Worm (Caenorhabditis elegans) whole organism, L4/young adult: Measurements from ENCODE around the gene his-59.

Experiments
- W03F9.2 ChIP-seq: fragments of 150-350 bp; optimal IDR thresholded peaks from 2 replicates; lab custom pipeline; 2014; ENCODE audit warnings: missing biosample characterization, missing genetic modification characterization
- dao-5 ChIP-seq: sonication (generic microtip); optimal IDR thresholded peaks from 2 replicates; lab custom pipeline; 2016; ENCODE audit warnings: missing genotype, missing genetic modification characterization, moderate library complexity, missing compliant biosample characterization
- him-1 ChIP-seq: sonication (generic microtip); optimal IDR thresholded peaks from 2 replicates; lab custom pipeline; 2016; ENCODE audit warnings: missing genotype, missing genetic modification reagents, missing genetic modification characterization, missing compliant biosample characterization

- no peak for TF ChIP-seq him-1 (tag; lab: Kevin White, UChicago)
- TF ChIP-seq dao-5 (tag; lab: Kevin White, UChicago), result no peak
- TF ChIP-seq W03F9.2 (tag; lab: Kevin White, UChicago), result no peak
Measured at ce11 chrIV:7451345-7451744, 36.7 kb upstream of the his-59 start, which contains the start of gene tes-1.
